Worm (Caenorhabditis elegans): Measurements from ENCODE around the gene apm-3.

DNA sequence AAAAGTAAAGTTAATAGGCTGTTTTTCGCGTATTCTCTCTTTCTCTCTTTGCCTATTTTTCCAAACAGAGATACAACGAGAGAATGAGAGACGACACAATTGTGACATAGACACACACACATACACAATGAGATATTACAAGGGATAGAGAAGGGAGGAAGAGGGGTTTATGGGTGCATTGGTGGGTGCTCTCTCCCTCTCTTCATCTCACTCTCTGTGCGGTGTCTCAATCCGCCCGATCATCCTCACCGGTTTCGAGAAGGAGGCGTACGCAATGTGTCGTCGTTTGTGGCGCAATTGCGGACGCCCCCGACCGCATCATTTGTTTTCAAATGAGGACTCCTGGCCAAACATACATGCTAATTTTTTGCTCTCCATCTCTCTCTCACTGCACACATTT lies 5.3 kb upstream of the apm-3 start:
- TF ChIP-seq unc-62 (GFP tag; optimal IDR thresholded peaks at IDR 0.05): peak; percentile 93
- TF ChIP-seq nhr-28 (tag; optimal IDR thresholded peaks at IDR 0.05): no peak
- peak; percentile 37 for TF ChIP-seq ham-2 (GFP tag; optimal IDR thresholded peaks at IDR 0.05)
- TF ChIP-seq snpc-4 (tag; optimal IDR thresholded peaks at IDR 0.05): no peak
- peak; percentile 69 for TF ChIP-seq nhr-2 (tag; optimal IDR thresholded peaks at IDR 0.05)
- TF ChIP-seq elt-1 (tag; optimal IDR thresholded peaks at IDR 0.05; ENCODE audit: borderline replicate concordance, insufficient read depth): peak; percentile 56
- TF ChIP-seq pha-4 (tag; optimal IDR thresholded peaks at IDR 0.05): peak; percentile 90
- TF ChIP-seq mep-1 (tag; optimal IDR thresholded peaks at IDR 0.05): peak; percentile 91
- peak; percentile 29 for TF ChIP-seq elt-3 (tag; optimal IDR thresholded peaks at IDR 0.05)
- TF ChIP-seq nhr-237 (tag; optimal IDR thresholded peaks at IDR 0.05): peak; percentile 90
- TF ChIP-seq ztf-11 (tag; optimal IDR thresholded peaks at IDR 0.05): peak; percentile 76
- TF ChIP-seq ces-1 (GFP tag; optimal IDR thresholded peaks at IDR 0.05): peak; percentile 96

Data from whole organism, mixed stage, embryonic.